Worm (Caenorhabditis elegans) whole organism, L4 larva: Measurements from ENCODE around the gene ttbk-8.2.

Experiments used
- D1046.2 ChIP-seq: fragments of 200-800 bp; sonication (Bioruptor generic); IDR thresholded peaks from 2 replicates; pipeline ENCODE4 v1.3.6; 2022; ENCODE audit warnings: missing genetic modification characterization, missing compliant biosample characterization
- Y48G9A.11 ChIP-seq: fragments of 200-800 bp; sonication (Bioruptor generic); IDR thresholded peaks from 2 replicates; pipeline ENCODE4 v1.3.6; 2022; ENCODE audit warnings: missing genetic modification reagents, missing genetic modification characterization, missing compliant biosample characterization
- Y5F2A.4 ChIP-seq: fragments of 200-800 bp; sonication (Bioruptor generic); optimal IDR thresholded peaks from 2 replicates; lab custom pipeline; 2018; ENCODE audit warnings: mild to moderate bottlenecking, missing genetic modification characterization, missing compliant biosample characterization
- Y75B8A.6 ChIP-seq: fragments of 200-800 bp; sonication (Bioruptor generic); IDR thresholded peaks from 2 replicates; pipeline ENCODE4 v1.3.6; 2022; ENCODE audit warnings: missing genetic modification reagents, missing genetic modification characterization, missing compliant biosample characterization
- aha-1 ChIP-seq: fragments of 150-350 bp; peaks from one replicate; lab custom pipeline; 2014; ENCODE audit warnings: missing biosample characterization, missing genetic modification characterization
- attf-4 ChIP-seq: sonication (generic microtip); optimal IDR thresholded peaks from 3 replicates; lab custom pipeline; 2017; ENCODE audit warnings: missing biosample characterization, missing genetic modification characterization
- ceh-28 ChIP-seq: fragments of 150-350 bp; optimal IDR thresholded peaks from 2 replicates; lab custom pipeline; 2014; ENCODE audit warnings: missing biosample characterization, missing genetic modification reagents, missing genetic modification characterization
- ceh-44 ChIP-seq: fragments of 200-800 bp; sonication (Bioruptor generic); IDR thresholded peaks from 2 replicates; pipeline ENCODE4 v1.3.6; 2022; ENCODE audit warnings: missing genetic modification reagents, missing genetic modification characterization, missing compliant biosample characterization
- ces-1 ChIP-seq: fragments of 150-350 bp; sonication (generic microtip); optimal IDR thresholded peaks from 4 replicates; lab custom pipeline; 2014; ENCODE audit warnings: missing biosample characterization, missing genetic modification reagents, missing genetic modification characterization
- ctbp-1 ChIP-seq: fragments of 200-800 bp; sonication (Bioruptor generic); IDR thresholded peaks from 2 replicates; pipeline ENCODE4 v1.3.6; 2022; ENCODE audit warnings: missing genetic modification reagents, missing genetic modification characterization, missing compliant biosample characterization
- daf-16 ChIP-seq, 3 experiments: sonication (generic microtip); optimal IDR thresholded peaks; 2 replicates each; lab custom pipeline; 2016 to 2017; ENCODE audit warnings: missing genetic modification characterization in 3 of 3, missing genetic modification reagents in 3 of 3, mild to moderate bottlenecking in 2 of 3, missing compliant biosample characterization in 2 of 3, missing biosample characterization in 1 of 3, moderate library complexity in 1 of 3
- daf-8 ChIP-seq: fragments of 200-800 bp; sonication (Bioruptor generic); IDR thresholded peaks from 2 replicates; pipeline ENCODE4 v1.3.6; 2022; ENCODE audit warnings: missing genetic modification characterization, missing compliant biosample characterization
- dmd-6 ChIP-seq: fragments of 200-800 bp; sonication (Bioruptor generic); IDR thresholded peaks from 2 replicates; pipeline ENCODE4 v1.3.6; 2022; ENCODE audit warnings: missing genetic modification reagents, missing genetic modification characterization, missing compliant biosample characterization
- dpl-1 ChIP-seq: fragments of 150-350 bp; optimal IDR thresholded peaks from 2 replicates; lab custom pipeline; 2014; ENCODE audit warnings: missing biosample characterization, missing genetic modification reagents, missing genetic modification characterization
- duxl-1 ChIP-seq: sonication (generic microtip); optimal IDR thresholded peaks from 2 replicates; lab custom pipeline; 2016; ENCODE audit warnings: mild to moderate bottlenecking, missing genetic modification characterization, moderate library complexity, missing compliant biosample characterization; ENCODE audit not compliant: poor library complexity
- fkh-10 ChIP-seq: fragments of 150-350 bp; optimal IDR thresholded peaks from 2 replicates; lab custom pipeline; 2014; ENCODE audit warnings: missing biosample characterization, missing genetic modification reagents, missing genetic modification characterization
- fos-1 ChIP-seq: fragments of 150-350 bp; optimal IDR thresholded peaks from 2 replicates; lab custom pipeline; 2014; ENCODE audit warnings: missing biosample characterization, missing genetic modification characterization
- hmg-1.1 ChIP-seq: fragments of 200-800 bp; sonication (Bioruptor generic); IDR thresholded peaks from 2 replicates; pipeline ENCODE4 v1.3.6; 2022; ENCODE audit warnings: missing genetic modification reagents, missing genetic modification characterization, missing compliant biosample characterization
- jun-1 ChIP-seq: fragments of 150-350 bp; optimal IDR thresholded peaks from 2 replicates; lab custom pipeline; 2014; ENCODE audit warnings: missing biosample characterization, missing genetic modification reagents, missing genetic modification characterization
- lin-39 ChIP-seq: fragments of 150-350 bp; optimal IDR thresholded peaks from 2 replicates; lab custom pipeline; 2014; ENCODE audit warnings: missing biosample characterization, missing genetic modification reagents, missing genetic modification characterization
- lir-3 ChIP-seq: sonication (generic microtip); optimal IDR thresholded peaks from 2 replicates; lab custom pipeline; 2016; ENCODE audit warnings: mild to moderate bottlenecking, missing genetic modification characterization, missing compliant biosample characterization
- madf-9 ChIP-seq: fragments of 200-800 bp; sonication (Bioruptor generic); conservative IDR thresholded peaks from 2 replicates; pipeline ENCODE4 v1.3.6; 2022; ENCODE audit warnings: missing genetic modification reagents, missing genetic modification characterization, missing compliant biosample characterization
- mes-2 ChIP-seq: sonication (generic microtip); optimal IDR thresholded peaks from 2 replicates; lab custom pipeline; 2016; ENCODE audit warnings: missing genotype, mild to moderate bottlenecking, missing genetic modification characterization, missing compliant biosample characterization; ENCODE audit not compliant: poor library complexity, severe bottlenecking
- mxl-3 ChIP-seq: fragments of 200-800 bp; sonication (Bioruptor generic); optimal IDR thresholded peaks from 2 replicates; lab custom pipeline; 2018; ENCODE audit warnings: mild to moderate bottlenecking, missing genetic modification characterization, missing compliant biosample characterization
- nhr-111 ChIP-seq: fragments of 200-800 bp; sonication (Bioruptor generic); optimal IDR thresholded peaks from 2 replicates; lab custom pipeline; 2018; ENCODE audit warnings: mild to moderate bottlenecking, missing genetic modification characterization, missing compliant biosample characterization
- nhr-28 ChIP-seq: fragments of 150-350 bp; optimal IDR thresholded peaks from 2 replicates; lab custom pipeline; 2014; ENCODE audit warnings: missing biosample characterization, missing genetic modification characterization
- nhr-48 ChIP-seq: sonication (generic microtip); optimal IDR thresholded peaks from 2 replicates; lab custom pipeline; 2016; ENCODE audit warnings: mild to moderate bottlenecking, missing genetic modification characterization, missing compliant biosample characterization
- nhr-76 ChIP-seq: fragments of 150-350 bp; optimal IDR thresholded peaks from 2 replicates; lab custom pipeline; 2014; ENCODE audit warnings: missing biosample characterization, missing genetic modification characterization
- pqm-1 ChIP-seq: sonication (generic microtip); optimal IDR thresholded peaks from 2 replicates; lab custom pipeline; 2017; ENCODE audit warnings: missing biosample characterization, missing genetic modification characterization
- snpc-1.2 ChIP-seq: fragments of 200-800 bp; sonication (Bioruptor generic); IDR thresholded peaks from 2 replicates; pipeline ENCODE4 v1.3.6; 2022; ENCODE audit warnings: missing genetic modification reagents, missing genetic modification characterization, missing compliant biosample characterization
- tag-97 ChIP-seq: fragments of 200-800 bp; sonication (Bioruptor generic); IDR thresholded peaks from 2 replicates; pipeline ENCODE4 v1.3.6; 2022; ENCODE audit warnings: missing genetic modification characterization, missing compliant biosample characterization
- unc-130 ChIP-seq: sonication (generic microtip); optimal IDR thresholded peaks from 2 replicates; lab custom pipeline; 2016; ENCODE audit warnings: missing genetic modification reagents, missing genetic modification characterization, missing compliant biosample characterization
- unc-62 ChIP-seq, 3 experiments: fragments of 150-350 bp in 1 of 3; sonication (generic microtip); optimal IDR thresholded peaks in 2 of 3; peaks in 1 of 3; 1 replicate in 1 of 3; 2 replicates in 2 of 3; lab custom pipeline; 2014 to 2017; ENCODE audit warnings: missing biosample characterization in 3 of 3, missing genetic modification characterization in 3 of 3, missing genetic modification reagents in 3 of 3, missing genotype in 1 of 3
- vab-7 ChIP-seq: fragments of 200-800 bp; sonication (Bioruptor generic); IDR thresholded peaks from 2 replicates; pipeline ENCODE4 v1.3.6; 2022; ENCODE audit warnings: missing genetic modification reagents, missing genetic modification characterization, missing compliant biosample characterization
- zag-1 ChIP-seq: fragments of 150-350 bp; optimal IDR thresholded peaks from 2 replicates; lab custom pipeline; 2014; ENCODE audit warnings: missing biosample characterization, missing genetic modification characterization
- zfp-2 ChIP-seq: sonication (generic microtip); optimal IDR thresholded peaks from 2 replicates; lab custom pipeline; 2016; ENCODE audit warnings: mild to moderate bottlenecking, missing genetic modification characterization, missing compliant biosample characterization
- zip-11 ChIP-seq: fragments of 200-800 bp; sonication (Bioruptor generic); IDR thresholded peaks from 2 replicates; pipeline ENCODE4 v1.3.6; 2022; ENCODE audit warnings: missing genetic modification characterization, missing compliant biosample characterization
- ztf-11 ChIP-seq: fragments of 150-350 bp; optimal IDR thresholded peaks from 2 replicates; lab custom pipeline; 2014; ENCODE audit warnings: missing biosample characterization, missing genetic modification characterization
- ztf-7 ChIP-seq: fragments of 150-350 bp; optimal IDR thresholded peaks from 2 replicates; lab custom pipeline; 2014; ENCODE audit warnings: missing biosample characterization, missing genetic modification characterization

ttbk-8.2 gene

DNA sequence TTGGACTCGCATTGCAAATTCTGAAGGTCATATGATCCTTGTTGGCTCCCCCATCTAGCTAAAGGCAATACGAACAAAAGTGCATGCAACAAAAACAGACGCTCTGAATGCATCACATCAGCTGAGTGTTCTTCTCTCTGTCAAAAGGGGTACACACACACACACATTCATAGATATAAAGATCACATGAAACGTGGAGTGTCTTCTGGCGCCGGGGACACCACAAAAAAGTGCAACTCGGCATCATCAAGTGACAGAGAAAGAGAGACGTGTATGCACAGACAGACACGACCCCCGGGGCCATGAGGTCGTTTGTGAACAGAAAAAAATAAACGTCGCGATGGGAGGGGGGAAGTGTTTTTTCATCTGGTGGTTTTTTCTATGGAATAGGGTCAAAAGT is 24.4 kb upstream of the ttbk-8.2 start (continued):
- peak; percentile 62 for TF ChIP-seq fkh-10 (GFP tag; lab: Kevin White, UChicago)
- TF ChIP-seq jun-1 (tag; lab: Kevin White, UChicago): peak; percentile 13
- 0 out of 2 replicates have a peak, but pooled peaks have one; percentile 6 for TF ChIP-seq tag-97 (GFP tag; lab: Robert Waterston, UW)
- TF ChIP-seq hmg-1.1 (GFP tag; lab: Robert Waterston, UW): peak; percentile 87
- no peak for TF ChIP-seq zfp-2 (tag; lab: Kevin White, UChicago)
- no peak for TF ChIP-seq nhr-76 (tag; lab: Kevin White, UChicago)
- no peak for TF ChIP-seq attf-4 (tag; lab: Kevin White, UChicago)
- TF ChIP-seq nhr-111 (GFP tag; lab: Kevin White, UChicago): no peak
- no peak for TF ChIP-seq pqm-1 (tag; lab: Kevin White, UChicago)
- TF ChIP-seq Y48G9A.11 (GFP tag; lab: Robert Waterston, UW): no peak
- no peak for TF ChIP-seq duxl-1 (tag; lab: Kevin White, UChicago)

- TF ChIP-seq ceh-28 (tag; lab: Kevin White, UChicago): no peak
- TF ChIP-seq madf-9 (GFP tag; lab: Robert Waterston, UW): no peak
- no peak for TF ChIP-seq fos-1
- TF ChIP-seq mxl-3 (GFP tag; lab: Kevin White, UChicago): no peak
- no peak for TF ChIP-seq zip-11 (GFP tag; lab: Robert Waterston, UW)
- peak; percentile 87 for TF ChIP-seq nhr-28 (tag; lab: Kevin White, UChicago)
- no peak for TF ChIP-seq lin-39 (tag; lab: Kevin White, UChicago)
- no peak for TF ChIP-seq daf-16 (GFP tag; optimal IDR thresholded peaks at IDR 0.05; lab: Kevin White, UChicago)
- TF ChIP-seq daf-16 (tag; optimal IDR thresholded peaks at IDR 0.05; lab: Kevin White, UChicago): peak; percentile 91
- TF ChIP-seq pqm-1 (tag; lab: Kevin White, UChicago): peak; percentile 93
Measured at ce11 chrIV:5614558-5615026, 17.1 kb upstream of the ttbk-8.2 start, which contains the start of gene C39H7.4. Gene C39H7.4 (minus strand): TSS chrIV:5614608.

ce11 chrIV:5619643-5620042 is 12.1 kb upstream of the ttbk-8.2 start, which contains the start of gene srsx-16:
Gene srsx-16 (minus strand): TSS chrIV:5619743.
- TF ChIP-seq vab-7 (GFP tag; lab: Robert Waterston, UW) (no peak), aha-1 (no peak), dpl-1 (no peak), tag-97 (GFP tag; lab: Robert Waterston, UW) (no peak), dmd-6 (GFP tag; lab: Robert Waterston, UW) (no peak), snpc-1.2 (GFP tag; lab: Robert Waterston, UW) (no peak), nhr-48 (no peak)

DNA sequence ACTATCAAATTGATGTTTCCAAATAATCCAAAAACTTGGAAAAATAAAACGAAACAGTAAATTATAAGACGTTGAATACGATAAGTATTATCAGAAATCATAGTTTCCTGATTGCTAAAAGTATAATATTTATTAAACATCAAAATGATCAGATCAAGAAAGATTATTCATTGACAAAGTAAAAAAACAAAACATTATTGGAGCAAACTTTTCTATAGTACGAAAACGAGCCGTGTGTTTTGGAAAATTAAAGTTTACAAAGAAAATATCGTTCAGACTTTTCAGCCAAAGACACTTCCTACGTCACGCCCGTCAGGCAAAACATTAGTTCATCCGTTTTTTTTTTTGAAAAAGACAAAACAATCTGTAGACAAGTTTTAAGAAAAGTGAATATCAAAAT is 8.0 kb upstream of the ttbk-8.2 start, which contains the start of gene srsx-15:
srsx-15 (minus strand) TSS at position 101 of the 400 bp plus-strand sequence.
- TF ChIP-seq tag-97 (GFP tag; lab: Robert Waterston, UW) (no peak), ces-1 (GFP tag; lab: Kevin White, UChicago) (no peak), lir-3 (tag; lab: Kevin White, UChicago) (no peak), daf-8 (GFP tag; lab: Robert Waterston, UW) (no peak), D1046.2 (GFP tag; lab: Robert Waterston, UW) (no peak)

DNA sequence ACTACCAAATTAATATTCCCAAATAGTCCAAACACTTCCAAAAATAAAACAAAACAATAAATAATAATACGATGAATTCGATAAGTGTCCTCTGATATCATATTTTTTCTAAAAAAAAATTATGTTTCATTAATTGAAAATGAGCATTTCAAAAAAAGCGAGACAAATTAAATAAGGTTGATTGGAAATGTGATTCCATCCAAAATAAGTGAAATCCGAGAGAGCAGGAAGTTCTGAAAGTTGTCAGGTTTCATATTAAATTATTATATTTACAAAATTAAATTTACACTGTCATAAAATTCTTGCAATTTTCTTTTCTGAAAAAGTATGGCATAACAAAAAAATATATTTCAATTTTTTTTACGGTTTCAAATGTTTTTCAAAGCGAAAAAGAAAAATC is 4.7 kb upstream of the ttbk-8.2 start, which contains the start of gene srsx-14:
srsx-14 (minus strand) TSS at position 101 of the 400 bp plus-strand sequence.
- no peak for TF ChIP-seq ztf-11 (tag; lab: Kevin White, UChicago)
- no peak for TF ChIP-seq ctbp-1 (GFP tag; lab: Robert Waterston, UW)
- TF ChIP-seq, all 104 proteins: peak for 0

ce11 chrIV:5630156-5630555 is 1.6 kb upstream of the ttbk-8.2 start, which contains the start of gene srd-12:
Gene srd-12 (minus strand): TSS chrIV:5630256.
- TF ChIP-seq mes-2 (tag; lab: Kevin White, UChicago) (no peak), ztf-7 (tag; lab: Kevin White, UChicago) (no peak), Y75B8A.6 (GFP tag; lab: Robert Waterston, UW) (no peak), zip-11 (GFP tag; lab: Robert Waterston, UW) (no peak), zag-1 (tag; lab: Kevin White, UChicago) (no peak), Y5F2A.4 (GFP tag; lab: Kevin White, UChicago) (no peak), ceh-44 (no peak), unc-62 (GFP tag; optimal IDR thresholded peaks at IDR 0.05 in 1 of 2; lab: Kevin White, UChicago) (no peak), unc-62 (tag; optimal IDR thresholded peaks at IDR 0.05; lab: Kevin White, UChicago) (no peak), unc-130 (GFP tag; lab: Kevin White, UChicago) (no peak)
